Worm (Caenorhabditis elegans) whole organism, L4/young adult: ENCODE data around the gene F54D5.9.

Experiments used
- W03F9.2 ChIP-seq: fragments of 150-350 bp; optimal IDR thresholded peaks from 2 replicates; lab custom pipeline; 2014; ENCODE audit warnings: missing biosample characterization, missing genetic modification characterization
- dao-5 ChIP-seq: sonication (generic microtip); optimal IDR thresholded peaks from 2 replicates; lab custom pipeline; 2016; ENCODE audit warnings: missing genotype, missing genetic modification characterization, moderate library complexity, missing compliant biosample characterization
- him-1 ChIP-seq: sonication (generic microtip); optimal IDR thresholded peaks from 2 replicates; lab custom pipeline; 2016; ENCODE audit warnings: missing genotype, missing genetic modification reagents, missing genetic modification characterization, missing compliant biosample characterization

- no peak for TF ChIP-seq him-1 (tag; lab: Kevin White, UChicago)
- TF ChIP-seq W03F9.2 (tag; lab: Kevin White, UChicago) = no peak
- no peak for TF ChIP-seq dao-5 (tag; lab: Kevin White, UChicago)
Measured at ce11 chrII:11578327-11578726, 33.7 kb upstream of the F54D5.9 start, which contains the start of gene smc-6.
